Worm (Caenorhabditis elegans): Measurements from ENCODE around the gene fbxa-170.
"Not testable (repeated sequence)": the region's sequence is repeated elsewhere in the genome, so short reads cannot be mapped to it uniquely, and the experiment has no call there.

ce11 chrX:1696879-1697278 is 19.0 kb upstream of the fbxa-170 start, which contains the start of gene C36C9.4:
- TF ChIP-seq flt-1, T22C8.4 (GFP tag; IDR thresholded peaks at IDR 0.05): not testable (repeated sequence)

Data from whole organism, midembryonic.